Fruit fly (Drosophila melanogaster) Kc167 (cell line): ENCODE results near the gene CG31998.

ENCODE experiments used
- Myc ChIP-seq: fragments of >200 bp; optimal IDR thresholded peaks from 2 replicates; lab custom pipeline; 2017; ENCODE audit warnings: missing external identifiers
- Sin3A ChIP-seq: fragments of >200 bp; optimal IDR thresholded peaks from 2 replicates; lab custom pipeline; 2018; ENCODE audit warnings: missing external identifiers
- h ChIP-seq: fragments of >200 bp; optimal IDR thresholded peaks from 3 replicates; lab custom pipeline; 2018; ENCODE audit warnings: missing external identifiers
- insv ChIP-seq: fragments of >200 bp; optimal IDR thresholded peaks from 3 replicates; lab custom pipeline; 2018; ENCODE audit warnings: missing external identifiers
- psq ChIP-seq: fragments of >200 bp; optimal IDR thresholded peaks from 2 replicates; lab custom pipeline; 2017; ENCODE audit warnings: missing external identifiers

- TF ChIP-seq Myc, result no peak
- TF ChIP-seq h (lab: Kevin White, UChicago), result no peak
- no peak for TF ChIP-seq insv (lab: Kevin White, UChicago)
- no peak for TF ChIP-seq Sin3A (lab: Kevin White, UChicago)
- TF ChIP-seq psq (lab: Kevin White, UChicago), result no peak
Measured at dm6 chr4:167515-167914, 38.2 kb downstream of the CG31998 start.
